Worm (Caenorhabditis elegans): ENCODE measurements around the gene arrd-24.

DNA sequence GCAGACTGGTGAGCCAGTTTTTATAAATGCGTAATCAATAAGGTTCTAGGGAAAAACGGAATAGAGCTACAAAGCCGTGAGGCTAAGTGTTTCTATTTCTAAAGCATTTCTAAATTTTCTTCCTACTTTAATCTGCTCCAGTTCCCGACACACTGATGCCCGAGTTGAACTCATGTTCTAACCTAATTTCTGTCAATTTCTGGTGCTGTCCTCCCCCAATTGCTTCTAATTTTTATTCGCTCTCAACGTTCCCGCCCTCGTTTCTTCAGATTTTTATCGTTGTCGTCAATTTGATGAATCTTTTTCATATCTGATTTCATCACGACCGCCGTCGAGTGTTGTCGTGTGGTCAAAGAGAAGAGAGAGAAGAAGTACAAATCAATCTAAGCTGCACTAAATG is 49.6 kb upstream of the arrd-24 start:
- TF ChIP-seq madf-2 (tag; optimal IDR thresholded peaks at IDR 0.05) (no peak), pros-1 (tag; optimal IDR thresholded peaks at IDR 0.05) (no peak)
